Fruit fly (Drosophila melanogaster) whole organism, adult: Measurements from ENCODE around the gene CG13722.

Experiments used
- CG11617 ChIP-seq: fragments of 200-800 bp; sonication (Bioruptor generic); optimal IDR thresholded peaks from 2 replicates; lab custom pipeline; 2017; ENCODE audit warnings: mild to moderate bottlenecking, missing biosample characterization, missing genetic modification reagents, missing genetic modification characterization
- CG12768 ChIP-seq: fragments of 200-800 bp; sonication (Bioruptor generic); optimal IDR thresholded peaks from 2 replicates; lab custom pipeline; 2017; ENCODE audit warnings: missing biosample characterization, missing genetic modification characterization, mild to moderate bottlenecking, moderate library complexity, missing genetic modification reagents
- CG14711 ChIP-seq: fragments of 200-800 bp; sonication (Bioruptor generic); optimal IDR thresholded peaks from 2 replicates; lab custom pipeline; 2018; ENCODE audit warnings: missing biosample characterization, mild to moderate bottlenecking, missing genetic modification characterization, moderate library complexity
- CG1620 ChIP-seq: fragments of 200-800 bp; sonication (Bioruptor generic); optimal IDR thresholded peaks from 2 replicates; lab custom pipeline; 2016; ENCODE audit warnings: missing biosample characterization, missing genetic modification characterization
- CG33017 ChIP-seq: fragments of 200-800 bp; sonication (Bioruptor generic); optimal IDR thresholded peaks from 2 replicates; lab custom pipeline; 2018; ENCODE audit warnings: missing biosample characterization, mild to moderate bottlenecking, missing genetic modification characterization, moderate library complexity
- CG5204 ChIP-seq: fragments of 200-800 bp; sonication (Bioruptor generic); optimal IDR thresholded peaks from 2 replicates; lab custom pipeline; 2016; ENCODE audit warnings: missing biosample characterization, missing genetic modification characterization
- CG7045 ChIP-seq: fragments of 200-800 bp; sonication (Bioruptor generic); optimal IDR thresholded peaks from 2 replicates; lab custom pipeline; 2017; ENCODE audit warnings: missing biosample characterization, mild to moderate bottlenecking, missing genetic modification characterization
- CG7101 ChIP-seq: fragments of 200-800 bp; sonication (Bioruptor generic); optimal IDR thresholded peaks from 2 replicates; lab custom pipeline; 2018; ENCODE audit warnings: missing biosample characterization, mild to moderate bottlenecking, missing genetic modification characterization, moderate library complexity
- Clk ChIP-seq: fragments of 200-800 bp; sonication (Bioruptor generic); optimal IDR thresholded peaks from 2 replicates; lab custom pipeline; 2017; ENCODE audit warnings: missing biosample characterization, missing genetic modification characterization
- Crg-1 ChIP-seq: fragments of 200-800 bp; sonication (Bioruptor generic); optimal IDR thresholded peaks from 2 replicates; lab custom pipeline; 2016; ENCODE audit warnings: missing biosample characterization, missing genetic modification characterization
- Hr96 ChIP-seq: fragments of 200-800 bp; sonication (Bioruptor generic); optimal IDR thresholded peaks from 2 replicates; lab custom pipeline; 2016; ENCODE audit warnings: missing biosample characterization, missing genetic modification characterization
- Mnt ChIP-seq: fragments of 200-800 bp; sonication (Bioruptor generic); optimal IDR thresholded peaks from 2 replicates; lab custom pipeline; 2016; ENCODE audit warnings: missing biosample characterization, mild to moderate bottlenecking, missing genetic modification characterization
- bab1 ChIP-seq: fragments of 200-800 bp; sonication (Bioruptor generic); optimal IDR thresholded peaks from 3 replicates; lab custom pipeline; 2019; ENCODE audit warnings: missing biosample characterization, mild to moderate bottlenecking, missing genetic modification characterization, moderate library complexity
- cic ChIP-seq: fragments of 200-800 bp; sonication (Bioruptor generic); optimal IDR thresholded peaks from 2 replicates; lab custom pipeline; 2017; ENCODE audit warnings: missing biosample characterization, mild to moderate bottlenecking, missing genetic modification characterization, moderate library complexity
- cnc ChIP-seq, 2 experiments: fragments of >200 bp; optimal IDR thresholded peaks; 2 replicates each; lab custom pipeline; 2017
- kay ChIP-seq: fragments of 200-800 bp; sonication (Bioruptor generic); peaks from one replicate; lab custom pipeline; 2016; ENCODE audit warnings: missing biosample characterization, missing genetic modification characterization, borderline replicate concordance
- ovo ChIP-seq: fragments of 200-800 bp; sonication (Bioruptor generic); optimal IDR thresholded peaks from 2 replicates; lab custom pipeline; 2016; ENCODE audit warnings: missing biosample characterization, missing genetic modification characterization
- pad ChIP-seq: fragments of 200-800 bp; sonication (Bioruptor generic); optimal IDR thresholded peaks from 3 replicates; lab custom pipeline; 2017; ENCODE audit warnings: missing biosample characterization, missing genetic modification characterization, mild to moderate bottlenecking, moderate library complexity, missing genetic modification reagents
- tj ChIP-seq: fragments of 200-800 bp; sonication (Bioruptor generic); optimal IDR thresholded peaks from 3 replicates; lab custom pipeline; 2017; ENCODE audit warnings: missing biosample characterization, mild to moderate bottlenecking, missing genetic modification characterization, moderate library complexity
- toe ChIP-seq: fragments of 200-800 bp; sonication (Bioruptor generic); optimal IDR thresholded peaks from 2 replicates; lab custom pipeline; 2016; ENCODE audit warnings: missing biosample characterization, missing genetic modification characterization

The CG13722 gene

dm6 chr3L:4490702-4491243 is at the start of gene CG13722:
CG13722 (minus strand) TSS chr3L:4490963.
- no peak for TF ChIP-seq CG11617 (GFP tag; lab: Kevin White, UChicago)

- TF ChIP-seq tj (GFP tag; lab: Kevin White, UChicago) (peak; percentile 88), CG7045 (GFP tag; lab: Kevin White, UChicago) (no peak)
These were observed 43.7 kb upstream of the CG13722 start for dm6 chr3L:4534481-4534880.

- no peak for TF ChIP-seq cic (GFP tag; lab: Kevin White, UChicago)
- no peak for TF ChIP-seq CG5204
- TF ChIP-seq Hr96 (GFP tag; lab: Kevin White, UChicago) = no peak
- no peak for TF ChIP-seq CG14711 (tag; lab: Kevin White, UChicago)
- no peak for TF ChIP-seq toe
- TF ChIP-seq tj (GFP tag; lab: Kevin White, UChicago) = no peak
- TF ChIP-seq Mnt (GFP tag; lab: Kevin White, UChicago) = no peak
- TF ChIP-seq CG1620 = no peak
- TF ChIP-seq CG12768 = no peak
- TF ChIP-seq kay (GFP tag; lab: Kevin White, UChicago) = no peak
- TF ChIP-seq CG7045 (GFP tag; lab: Kevin White, UChicago) = no peak
- no peak for TF ChIP-seq Clk
- TF ChIP-seq Crg-1 (GFP tag; lab: Kevin White, UChicago) = no peak
These were observed 43.2 kb upstream of the CG13722 start for dm6 chr3L:4533941-4534340.

dm6 chr3L:4532841-4533619 is 42.3 kb upstream of the CG13722 start, which contains the start of gene CG11353:
CG11353 (plus strand) TSS chr3L:4533170.
- TF ChIP-seq toe (no peak), cic (GFP tag; lab: Kevin White, UChicago) (no peak), Crg-1 (GFP tag; lab: Kevin White, UChicago) (no peak), pad (GFP tag; lab: Kevin White, UChicago) (no peak), kay (GFP tag; lab: Kevin White, UChicago) (peak; percentile 44), bab1 (GFP tag; lab: Kevin White, UChicago) (no peak), CG11617 (GFP tag; lab: Kevin White, UChicago) (no peak), tj (GFP tag; lab: Kevin White, UChicago) (peak; percentile 30)

- TF ChIP-seq kay (GFP tag; lab: Kevin White, UChicago) = no peak
- TF ChIP-seq bab1 (GFP tag; lab: Kevin White, UChicago) = peak; percentile 67
These were observed 41.2 kb upstream of the CG13722 start, which contains the start of gene Tie for dm6 chr3L:4531941-4532478. Tie (minus strand) TSS chr3L:4532145.

dm6 chr3L:4521809-4522208 is 31.0 kb upstream of the CG13722 start:
- no peak for TF ChIP-seq Hr96 (GFP tag; lab: Kevin White, UChicago)
- TF ChIP-seq CG12768 = no peak
- no peak for TF ChIP-seq ovo
- TF ChIP-seq CG5204 = no peak
- no peak for TF ChIP-seq Crg-1 (GFP tag; lab: Kevin White, UChicago)
- TF ChIP-seq CG7101 (tag; lab: Kevin White, UChicago) = no peak

- TF ChIP-seq CG33017 (tag; lab: Kevin White, UChicago) (no peak), toe (no peak), bab1 (GFP tag; lab: Kevin White, UChicago) (no peak), Crg-1 (GFP tag; lab: Kevin White, UChicago) (no peak), Hr96 (GFP tag; lab: Kevin White, UChicago) (no peak), kay (GFP tag; lab: Kevin White, UChicago) (no peak), CG1620 (no peak), Mnt (GFP tag; lab: Kevin White, UChicago) (no peak), cnc (optimal IDR thresholded peaks at IDR 0.05; lab: Kevin White, UChicago) (no peak), CG7101 (tag; lab: Kevin White, UChicago) (no peak), Clk (no peak), ovo (no peak), tj (GFP tag; lab: Kevin White, UChicago) (no peak), CG7045 (GFP tag; lab: Kevin White, UChicago) (no peak), CG5204 (no peak)
These were observed 28.7 kb upstream of the CG13722 start for dm6 chr3L:4519417-4519931.
